Worm (Caenorhabditis elegans) whole organism, late embryonic: ENCODE data around the gene orc-5.

Experiments
- Y22D7AL.16 ChIP-seq: sonication (generic microtip); optimal IDR thresholded peaks from 2 replicates; lab custom pipeline; 2016; ENCODE audit warnings: missing genetic modification characterization, missing compliant biosample characterization
- ahr-1 ChIP-seq: sonication (generic microtip); optimal IDR thresholded peaks from 2 replicates; lab custom pipeline; 2016; ENCODE audit warnings: missing genetic modification characterization, missing compliant biosample characterization
- ama-1 ChIP-seq: fragments of 150-350 bp; optimal IDR thresholded peaks from 2 replicates; lab custom pipeline; 2014
- ceh-18 ChIP-seq: sonication (generic microtip); optimal IDR thresholded peaks from 2 replicates; lab custom pipeline; 2016; ENCODE audit warnings: missing genetic modification characterization, missing compliant biosample characterization
- elt-2 ChIP-seq: sonication (generic microtip); optimal IDR thresholded peaks from 2 replicates; lab custom pipeline; 2016; ENCODE audit warnings: missing genetic modification reagents, missing genetic modification characterization, missing compliant biosample characterization
- elt-4 ChIP-seq: sonication (generic microtip); optimal IDR thresholded peaks from 2 replicates; lab custom pipeline; 2016; ENCODE audit warnings: missing genetic modification characterization, missing compliant biosample characterization
- eyg-1 ChIP-seq: sonication (generic microtip); optimal IDR thresholded peaks from 2 replicates; lab custom pipeline; 2016; ENCODE audit warnings: missing genotype, missing genetic modification characterization, missing compliant biosample characterization
- nfya-1 ChIP-seq: sonication (generic microtip); optimal IDR thresholded peaks from 2 replicates; lab custom pipeline; 2017; ENCODE audit warnings: missing genetic modification characterization, mild to moderate bottlenecking, missing compliant biosample characterization, antibody characterized with exemption, moderate library complexity
- nhr-11 ChIP-seq: fragments of 150-350 bp; optimal IDR thresholded peaks from 2 replicates; lab custom pipeline; 2014; ENCODE audit warnings: missing biosample characterization, missing genetic modification characterization
- pha-4 ChIP-seq: fragments of 150-350 bp; optimal IDR thresholded peaks from 2 replicates; lab custom pipeline; 2018; ENCODE audit warnings: missing biosample characterization, missing genetic modification reagents, missing genetic modification characterization
- pqm-1 ChIP-seq: sonication (generic microtip); optimal IDR thresholded peaks from 2 replicates; lab custom pipeline; 2016; ENCODE audit warnings: missing genetic modification characterization, missing compliant biosample characterization
- rnt-1 ChIP-seq: sonication (generic microtip); optimal IDR thresholded peaks from 2 replicates; lab custom pipeline; 2016; ENCODE audit warnings: missing genetic modification characterization, missing compliant biosample characterization
- unc-86 ChIP-seq: sonication (generic microtip); optimal IDR thresholded peaks from 2 replicates; lab custom pipeline; 2016; ENCODE audit warnings: missing genetic modification characterization, missing compliant biosample characterization

DNA sequence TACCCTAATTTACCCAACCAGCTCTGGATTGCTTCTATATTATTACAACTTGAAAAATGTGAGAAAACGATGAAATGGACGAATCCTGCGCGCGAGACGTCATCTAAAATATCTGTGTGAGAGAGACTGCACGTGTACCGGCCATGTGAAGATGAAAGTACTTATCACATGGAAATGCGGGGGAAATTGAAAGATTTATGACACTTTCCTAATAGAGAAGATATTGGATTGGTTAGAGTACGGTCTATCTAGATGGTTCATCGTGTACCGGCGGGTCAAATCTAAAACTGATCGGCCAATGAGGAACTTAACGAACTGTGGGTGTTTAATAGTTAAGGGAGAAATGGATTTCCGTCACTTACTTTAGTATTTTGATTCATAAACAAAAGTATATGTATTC is 47.6 kb upstream of the orc-5 start:
- TF ChIP-seq Y22D7AL.16 (tag; lab: Kevin White, UChicago) (no peak), ceh-18 (tag; lab: Kevin White, UChicago) (no peak), pqm-1 (tag; lab: Kevin White, UChicago) (no peak), pha-4 (tag; lab: Kevin White, UChicago) (no peak), nhr-11 (tag; lab: Kevin White, UChicago) (no peak), elt-2 (tag; lab: Kevin White, UChicago) (no peak), eyg-1 (tag; lab: Kevin White, UChicago) (no peak), ahr-1 (no peak), ama-1 (lab: Kevin White, UChicago) (no peak), nfya-1 (tag; lab: Kevin White, UChicago) (no peak), unc-86 (no peak), elt-4 (tag; lab: Kevin White, UChicago) (no peak), rnt-1 (no peak)
